Comparison of ENCODE assay signal across 1 fruit fly cellular context in the genomic region with DNA sequence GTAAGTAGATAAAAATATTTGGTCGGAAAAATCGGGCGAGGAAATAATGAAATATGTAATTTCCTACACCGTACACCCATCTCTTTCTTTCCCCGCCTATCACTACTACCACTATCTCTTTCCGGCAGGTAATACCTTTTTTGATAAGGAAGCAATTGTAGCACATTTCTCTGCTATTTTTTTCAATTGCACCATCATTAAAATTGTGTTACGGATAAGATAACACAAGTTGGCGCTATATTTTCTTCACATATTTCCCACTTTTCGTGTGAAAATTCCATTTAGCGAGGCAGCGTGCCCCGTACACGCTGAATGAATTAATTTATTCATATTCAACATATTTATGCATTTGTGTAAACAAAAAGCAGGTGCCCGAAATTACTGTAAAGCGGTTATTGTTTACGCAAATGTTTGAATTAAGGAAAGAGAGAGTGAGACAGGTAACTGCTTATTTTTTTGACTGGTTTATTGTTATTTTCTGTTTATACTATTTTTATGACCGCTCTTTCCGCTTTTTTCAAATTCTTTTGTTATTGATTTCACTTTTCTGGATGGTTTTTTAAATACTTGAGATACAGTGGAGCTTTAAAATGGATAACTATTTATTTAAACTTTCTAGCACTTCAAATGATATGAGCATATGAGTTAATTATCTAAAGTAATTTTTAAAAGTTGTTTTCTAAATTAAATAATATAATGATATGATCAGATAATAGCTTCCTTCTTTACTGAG.
A peak's percentile ranks its signal among the peaks of the same experiment; 100 is the strongest.
TF ChIP-seq lines count a peak whose summit lies in the region.

No protein-coding gene starts in this region.

TF ChIP-seq in whole organism, embryonic, 481 proteins besides CTCF, POLR2A, EP300 and RAD21 (continued from another document and continues in another):
- no peak for TF ChIP-seq CG11560 (tag; IDR thresholded peaks at IDR 0.05; lab: Robert Waterston, UW)
- peak; percentile 9 for TF ChIP-seq Meics (GFP tag; optimal IDR thresholded peaks at IDR 0.05; lab: Kevin White, UChicago)
- TF ChIP-seq gce (GFP tag; IDR thresholded peaks at IDR 0.05; lab: Robert Waterston, UW): no peak
- TF ChIP-seq CG11456 (GFP tag; IDR thresholded peaks at IDR 0.05; lab: Robert Waterston, UW): no peak
- peak; percentile 49; the same call in 1 of the 2 replicates for TF ChIP-seq al (GFP tag; IDR thresholded peaks at IDR 0.05; lab: Robert Waterston, UW)
- no peak for TF ChIP-seq ara (GFP tag; IDR thresholded peaks at IDR 0.05; lab: Robert Waterston, UW)
- no peak for TF ChIP-seq crc (GFP tag; optimal IDR thresholded peaks at IDR 0.05; lab: Kevin White, UChicago)
- peak; percentile 69 for TF ChIP-seq Blimp-1 (GFP tag; optimal IDR thresholded peaks at IDR 0.05; lab: Kevin White, UChicago)
- TF ChIP-seq CG17359 (tag; optimal IDR thresholded peaks at IDR 0.05; lab: Kevin White, UChicago): peak; percentile 59
- no peak for TF ChIP-seq CG13296 (GFP tag; optimal IDR thresholded peaks at IDR 0.05; lab: Kevin White, UChicago)
- peak; percentile 77 for TF ChIP-seq exex (tag; optimal IDR thresholded peaks at IDR 0.05; lab: Kevin White, UChicago)
- no peak for TF ChIP-seq gt (GFP tag; IDR thresholded peaks at IDR 0.05; lab: Robert Waterston, UW)
- no peak for TF ChIP-seq CG13894 (tag; optimal IDR thresholded peaks at IDR 0.05; lab: Kevin White, UChicago)
- TF ChIP-seq CG15479 (GFP tag; optimal IDR thresholded peaks at IDR 0.05; lab: Kevin White, UChicago): peak; percentile 17
- no peak for TF ChIP-seq Dip2 (GFP tag; IDR thresholded peaks at IDR 0.05; lab: Robert Waterston, UW)
- no peak for TF ChIP-seq nerfin-2 (GFP tag; IDR thresholded peaks at IDR 0.05; lab: Robert Waterston, UW; ENCODE audit: partially characterized antibody)
- TF ChIP-seq CG14050 (GFP tag; IDR thresholded peaks at IDR 0.05; lab: Robert Waterston, UW): no peak
- TF ChIP-seq so (GFP tag; IDR thresholded peaks at IDR 0.05; lab: Robert Waterston, UW): 0 out of 3 replicates have a peak, but pooled peaks have one; percentile 36
- no peak for TF ChIP-seq rib (GFP tag; IDR thresholded peaks at IDR 0.05; lab: Robert Waterston, UW)
- TF ChIP-seq cg (GFP tag; optimal IDR thresholded peaks at IDR 0.05; lab: Kevin White, UChicago): no peak
- TF ChIP-seq CG7372 (GFP tag; IDR thresholded peaks at IDR 0.05; lab: Robert Waterston, UW): 0 out of 2 replicates have a peak, but pooled peaks have one; percentile 37
- TF ChIP-seq CG12236 (GFP tag; optimal IDR thresholded peaks at IDR 0.05; lab: Kevin White, UChicago): no peak
- no peak for TF ChIP-seq lbe (GFP tag; optimal IDR thresholded peaks at IDR 0.05; lab: Kevin White, UChicago)
- no peak for TF ChIP-seq CG2129 (GFP tag; IDR thresholded peaks at IDR 0.05; lab: Robert Waterston, UW; ENCODE audit: partially characterized antibody)
- TF ChIP-seq crp (GFP tag; optimal IDR thresholded peaks at IDR 0.05; lab: Kevin White, UChicago): no peak
- TF ChIP-seq slbo (GFP tag; IDR thresholded peaks at IDR 0.05; lab: Robert Waterston, UW): peak; percentile 76
- TF ChIP-seq Hr3 (GFP tag; optimal IDR thresholded peaks at IDR 0.05; lab: Kevin White, UChicago): peak; percentile 18
- TF ChIP-seq D19A (tag; optimal IDR thresholded peaks at IDR 0.05; lab: Kevin White, UChicago): peak; percentile 48
- TF ChIP-seq Ravus (GFP tag; IDR thresholded peaks at IDR 0.05; lab: Robert Waterston, UW): no peak
- TF ChIP-seq CG17385 (GFP tag; optimal IDR thresholded peaks at IDR 0.05; lab: Kevin White, UChicago): peak; percentile 47
- no peak for TF ChIP-seq dati (GFP tag; IDR thresholded peaks at IDR 0.05; lab: Robert Waterston, UW)
- TF ChIP-seq trh (GFP tag; optimal IDR thresholded peaks at IDR 0.05; lab: Kevin White, UChicago): no peak
- no peak for TF ChIP-seq NK7.1 (GFP tag; optimal IDR thresholded peaks at IDR 0.05; lab: Kevin White, UChicago)
- TF ChIP-seq fd64A (GFP tag; optimal IDR thresholded peaks at IDR 0.05; lab: Kevin White, UChicago): no peak
- peak; percentile 66 for TF ChIP-seq dmrt99B (tag; optimal IDR thresholded peaks at IDR 0.05; lab: Kevin White, UChicago)
- TF ChIP-seq CG42726 (GFP tag; IDR thresholded peaks at IDR 0.05; lab: Robert Waterston, UW; ENCODE audit: partially characterized antibody): no peak
- no peak for TF ChIP-seq HmgZ (tag; optimal IDR thresholded peaks at IDR 0.05; lab: Kevin White, UChicago)
- no peak for TF ChIP-seq pho (GFP tag; optimal IDR thresholded peaks at IDR 0.05; lab: Kevin White, UChicago)
- TF ChIP-seq fru (optimal IDR thresholded peaks at IDR 0.05; lab: Kevin White, UChicago): no peak
- no peak for TF ChIP-seq CG43689 (GFP tag; IDR thresholded peaks at IDR 0.05; lab: Robert Waterston, UW)
- TF ChIP-seq CG14441 (GFP tag; IDR thresholded peaks at IDR 0.05; lab: Robert Waterston, UW): peak; percentile 48; the same call in 1 of the 2 replicates
- no peak for TF ChIP-seq CG5180 (GFP tag; optimal IDR thresholded peaks at IDR 0.05; lab: Kevin White, UChicago)
- TF ChIP-seq stc (GFP tag; IDR thresholded peaks at IDR 0.05; lab: Robert Waterston, UW): peak; percentile 64; the same call in 1 of the 2 replicates
- peak; percentile 59 for TF ChIP-seq seq (GFP tag; IDR thresholded peaks at IDR 0.05; lab: Robert Waterston, UW)
- no peak for TF ChIP-seq jing (GFP tag; optimal IDR thresholded peaks at IDR 0.05; lab: Kevin White, UChicago)
- no peak; the same call in 1 of the 2 replicates for TF ChIP-seq cas (GFP tag; IDR thresholded peaks at IDR 0.05; lab: Robert Waterston, UW)
- peak; percentile 77 for TF ChIP-seq row (GFP tag; IDR thresholded peaks at IDR 0.05; lab: Robert Waterston, UW)
- peak; percentile 66 for TF ChIP-seq CG31441 (GFP tag; IDR thresholded peaks at IDR 0.05; lab: Robert Waterston, UW)
- TF ChIP-seq CG1792 (GFP tag; optimal IDR thresholded peaks at IDR 0.05; lab: Kevin White, UChicago): no peak
- peak; percentile 48 for TF ChIP-seq CG9437 (GFP tag; optimal IDR thresholded peaks at IDR 0.05; lab: Kevin White, UChicago)
- no peak for TF ChIP-seq CG11085 (GFP tag; IDR thresholded peaks at IDR 0.05; lab: Robert Waterston, UW)
- no peak for TF ChIP-seq Side (GFP tag; optimal IDR thresholded peaks at IDR 0.05; lab: Kevin White, UChicago)
- no peak for TF ChIP-seq Camta (GFP tag; optimal IDR thresholded peaks at IDR 0.05; lab: Kevin White, UChicago)
- peak; percentile 43 for TF ChIP-seq CG12659 (GFP tag; optimal IDR thresholded peaks at IDR 0.05; lab: Kevin White, UChicago)
- no peak for TF ChIP-seq z (GFP tag; IDR thresholded peaks at IDR 0.05; lab: Robert Waterston, UW)
- peak; percentile 71 for TF ChIP-seq CG8388 (GFP tag; optimal IDR thresholded peaks at IDR 0.05; lab: Kevin White, UChicago)
- no peak for TF ChIP-seq CG33213 (GFP tag; optimal IDR thresholded peaks at IDR 0.05; lab: Kevin White, UChicago)
- TF ChIP-seq slp2 (GFP tag; optimal IDR thresholded peaks at IDR 0.05; lab: Kevin White, UChicago): no peak
- TF ChIP-seq ewg (GFP tag; optimal IDR thresholded peaks at IDR 0.05; lab: Kevin White, UChicago): peak; percentile 26
- TF ChIP-seq CG12071 (GFP tag; optimal IDR thresholded peaks at IDR 0.05; lab: Kevin White, UChicago): no peak
- TF ChIP-seq pros (GFP tag; optimal IDR thresholded peaks at IDR 0.05; lab: Kevin White, UChicago): no peak
- TF ChIP-seq Fer1 (GFP tag; optimal IDR thresholded peaks at IDR 0.05; lab: Kevin White, UChicago): no peak
- peak; percentile 33; the same call in 1 of the 3 replicates for TF ChIP-seq Aef1 (GFP tag; IDR thresholded peaks at IDR 0.05; lab: Robert Waterston, UW)
- no peak for TF ChIP-seq CG13624 (GFP tag; optimal IDR thresholded peaks at IDR 0.05; lab: Kevin White, UChicago)
- TF ChIP-seq Sry-β (GFP tag; optimal IDR thresholded peaks at IDR 0.05; lab: Kevin White, UChicago): no peak
- TF ChIP-seq croc (GFP tag; conservative IDR thresholded peaks at IDR 0.05; lab: Robert Waterston, UW): no peak; the same call in 2 of the 3 replicates
- peak; percentile 72 for TF ChIP-seq Xrp1 (GFP tag; IDR thresholded peaks at IDR 0.05; lab: Robert Waterston, UW)
- no peak for TF ChIP-seq trem (tag; optimal IDR thresholded peaks at IDR 0.05; lab: Kevin White, UChicago)
- no peak for TF ChIP-seq Poxn (GFP tag; IDR thresholded peaks at IDR 0.05; lab: Robert Waterston, UW)
- TF ChIP-seq CG3726 (GFP tag; IDR thresholded peaks at IDR 0.05; lab: Robert Waterston, UW): no peak
- peak; percentile 3 for TF ChIP-seq cwo (GFP tag; optimal IDR thresholded peaks at IDR 0.05; lab: Kevin White, UChicago)
- TF ChIP-seq Taf1 (GFP tag; IDR thresholded peaks at IDR 0.05; lab: Robert Waterston, UW): peak; percentile 31; the same call in 1 of the 2 replicates
- no peak for TF ChIP-seq zfh2 (GFP tag; optimal IDR thresholded peaks at IDR 0.05; lab: Kevin White, UChicago)
- peak in 1 of 2 experiments; percentile 76 for TF ChIP-seq bsh (GFP tag; optimal IDR thresholded peaks at IDR 0.05; lab: Kevin White, UChicago)
- TF ChIP-seq CG18764 (GFP tag; optimal IDR thresholded peaks at IDR 0.05; lab: Kevin White, UChicago): no peak
- no peak for TF ChIP-seq zf30C (GFP tag; optimal IDR thresholded peaks at IDR 0.05; lab: Kevin White, UChicago)
- TF ChIP-seq Lpt (GFP tag; optimal IDR thresholded peaks at IDR 0.05; lab: Kevin White, UChicago): no peak
- TF ChIP-seq BtbVII (GFP tag; optimal IDR thresholded peaks at IDR 0.05; lab: Kevin White, UChicago): no peak
- TF ChIP-seq ab (GFP tag; optimal IDR thresholded peaks at IDR 0.05; lab: Kevin White, UChicago): no peak
- TF ChIP-seq HLH3B (GFP tag; IDR thresholded peaks at IDR 0.05; lab: Robert Waterston, UW): peak; percentile 62; the same call in 1 of the 2 replicates
- no peak for TF ChIP-seq bab2 (GFP tag; optimal IDR thresholded peaks at IDR 0.05; lab: Kevin White, UChicago)
- peak; percentile 43 for TF ChIP-seq ATbp (GFP tag; optimal IDR thresholded peaks at IDR 0.05; lab: Kevin White, UChicago)
- no peak for TF ChIP-seq Dip3 (GFP tag; optimal IDR thresholded peaks at IDR 0.05; lab: Kevin White, UChicago)
- TF ChIP-seq ems (GFP tag; optimal IDR thresholded peaks at IDR 0.05; lab: Kevin White, UChicago): no peak
- TF ChIP-seq gcm (GFP tag; optimal IDR thresholded peaks at IDR 0.05; lab: Kevin White, UChicago): peak; percentile 35
- TF ChIP-seq gcm2 (GFP tag; optimal IDR thresholded peaks at IDR 0.05; lab: Kevin White, UChicago): no peak
- no peak for TF ChIP-seq sna (GFP tag; IDR thresholded peaks at IDR 0.05; lab: Robert Waterston, UW; ENCODE audit: partially characterized antibody)
- no peak for TF ChIP-seq chm (GFP tag; IDR thresholded peaks at IDR 0.05; lab: Robert Waterston, UW)
- no peak for TF ChIP-seq twi (tag; optimal IDR thresholded peaks at IDR 0.05; lab: Kevin White, UChicago)
- TF ChIP-seq Gug (GFP tag; IDR thresholded peaks at IDR 0.05; lab: Robert Waterston, UW): no peak
- no peak for TF ChIP-seq CG6854 (GFP tag; optimal IDR thresholded peaks at IDR 0.05; lab: Kevin White, UChicago)
- no peak for TF ChIP-seq bcd (GFP tag; optimal IDR thresholded peaks at IDR 0.05; lab: Kevin White, UChicago)
- no peak for TF ChIP-seq CG14710 (tag; optimal IDR thresholded peaks at IDR 0.05; lab: Kevin White, UChicago)
- TF ChIP-seq tgo (GFP tag; IDR thresholded peaks at IDR 0.05; lab: Robert Waterston, UW): peak; percentile 58
- no peak for TF ChIP-seq Atf3 (GFP tag; optimal IDR thresholded peaks at IDR 0.05; lab: Kevin White, UChicago)
- no peak for TF ChIP-seq mam (GFP tag; optimal IDR thresholded peaks at IDR 0.05; lab: Kevin White, UChicago)
- no peak for TF ChIP-seq CG4360 (GFP tag; IDR thresholded peaks at IDR 0.05; lab: Robert Waterston, UW)
- TF ChIP-seq klu (GFP tag; IDR thresholded peaks at IDR 0.05; lab: Robert Waterston, UW): no peak
- no peak for TF ChIP-seq btn (GFP tag; optimal IDR thresholded peaks at IDR 0.05; lab: Kevin White, UChicago)
- peak; percentile 57 for TF ChIP-seq CG10366 (GFP tag; IDR thresholded peaks at IDR 0.05; lab: Robert Waterston, UW)
- TF ChIP-seq CG15073 (GFP tag; optimal IDR thresholded peaks at IDR 0.05; lab: Kevin White, UChicago): no peak
- no peak for TF ChIP-seq hb (GFP tag; IDR thresholded peaks at IDR 0.05; lab: Robert Waterston, UW; ENCODE audit: partially characterized antibody)
- no peak for TF ChIP-seq CkIIα-i1 (GFP tag; IDR thresholded peaks at IDR 0.05; lab: Robert Waterston, UW)
- TF ChIP-seq CG12391 (tag; optimal IDR thresholded peaks at IDR 0.05; lab: Kevin White, UChicago): peak; percentile 75
- TF ChIP-seq az2 (GFP tag; optimal IDR thresholded peaks at IDR 0.05; lab: Kevin White, UChicago): peak; percentile 40
- no peak for TF ChIP-seq Sry-δ (GFP tag; optimal IDR thresholded peaks at IDR 0.05; lab: Kevin White, UChicago)
- no peak for TF ChIP-seq CG17361 (GFP tag; IDR thresholded peaks at IDR 0.05; lab: Robert Waterston, UW)
- TF ChIP-seq CG9215 (GFP tag; IDR thresholded peaks at IDR 0.05; lab: Robert Waterston, UW): peak; percentile 33; the same call in 1 of the 2 replicates
- no peak for TF ChIP-seq HLH54F (GFP tag; optimal IDR thresholded peaks at IDR 0.05; lab: Kevin White, UChicago)
- no peak for TF ChIP-seq CG4617 (GFP tag; optimal IDR thresholded peaks at IDR 0.05; lab: Kevin White, UChicago; ENCODE audit: borderline replicate concordance)
- no peak for TF ChIP-seq CG4820 (GFP tag; optimal IDR thresholded peaks at IDR 0.05; lab: Kevin White, UChicago)
- peak; percentile 27; the same call in 1 of the 3 replicates for TF ChIP-seq Mrtf (GFP tag; IDR thresholded peaks at IDR 0.05; lab: Robert Waterston, UW)
- no peak for TF ChIP-seq CG3995 (GFP tag; optimal IDR thresholded peaks at IDR 0.05; lab: Kevin White, UChicago)
- no peak for TF ChIP-seq CG8290 (GFP tag; optimal IDR thresholded peaks at IDR 0.05; lab: Kevin White, UChicago)
- no peak for TF ChIP-seq CG8290 (tag; optimal IDR thresholded peaks at IDR 0.05; lab: Kevin White, UChicago)
- no peak for TF ChIP-seq CG1647 (GFP tag; optimal IDR thresholded peaks at IDR 0.05; lab: Kevin White, UChicago)
- no peak for TF ChIP-seq bbx (GFP tag; IDR thresholded peaks at IDR 0.05; lab: Robert Waterston, UW; ENCODE audit: partially characterized antibody)
- TF ChIP-seq CG1024 (GFP tag; IDR thresholded peaks at IDR 0.05; lab: Robert Waterston, UW): no peak
- peak; percentile 21; the same call in 1 of the 2 replicates for TF ChIP-seq MBD-R2 (GFP tag; IDR thresholded peaks at IDR 0.05; lab: Robert Waterston, UW)
- peak; percentile 57 for TF ChIP-seq E2f1 (GFP tag; IDR thresholded peaks at IDR 0.05; lab: Robert Waterston, UW)
- TF ChIP-seq Eip74EF (GFP tag; optimal IDR thresholded peaks at IDR 0.05; lab: Kevin White, UChicago): peak in 1 of 2 experiments; percentile 2
- TF ChIP-seq CG18262 (tag; optimal IDR thresholded peaks at IDR 0.05; lab: Kevin White, UChicago): peak; percentile 48
- peak; percentile 13 for TF ChIP-seq CG10267 (tag; optimal IDR thresholded peaks at IDR 0.05; lab: Kevin White, UChicago)
- peak; percentile 13 for TF ChIP-seq sug (tag; optimal IDR thresholded peaks at IDR 0.05; lab: Kevin White, UChicago)
